Fruit fly (Drosophila melanogaster): Measurements from ENCODE around the gene CG12684.

The CG12684 gene

dm6 chrX:4616865-4617669 is 45.3 kb upstream of the CG12684 start, which contains the start of gene peb (continued):
- TF ChIP-seq ham (GFP tag; IDR thresholded peaks at IDR 0.05) (no peak), odd (GFP tag; optimal IDR thresholded peaks at IDR 0.05) (no peak), Ptx1 (GFP tag; IDR thresholded peaks at IDR 0.05) (peak; percentile 61), Nf-YC (tag; optimal IDR thresholded peaks at IDR 0.05) (peak; percentile 89), eyg (GFP tag; optimal IDR thresholded peaks at IDR 0.05) (no peak), CG15073 (GFP tag; optimal IDR thresholded peaks at IDR 0.05) (no peak), CG6765 (GFP tag; optimal IDR thresholded peaks at IDR 0.05) (no peak), lmd (GFP tag; IDR thresholded peaks at IDR 0.05) (peak; percentile 75), br (optimal IDR thresholded peaks at IDR 0.05) (no peak), her (GFP tag; optimal IDR thresholded peaks at IDR 0.05) (no peak), CG10979 (tag; optimal IDR thresholded peaks at IDR 0.05) (peak; percentile 72), tgo (GFP tag; IDR thresholded peaks at IDR 0.05) (peak; percentile 32; the same call in 1 of the 3 replicates), Chrac-16 (GFP tag; optimal IDR thresholded peaks at IDR 0.05) (peak; percentile 62), E2f1 (GFP tag; IDR thresholded peaks at IDR 0.05) (peak; percentile 34; the same call in 1 of the 2 replicates), CG12942 (GFP tag; optimal IDR thresholded peaks at IDR 0.05) (no peak), Lpt (GFP tag; optimal IDR thresholded peaks at IDR 0.05) (no peak), CG15011 (GFP tag; optimal IDR thresholded peaks at IDR 0.05) (no peak), HmgZ (tag; optimal IDR thresholded peaks at IDR 0.05) (no peak), btn (GFP tag; optimal IDR thresholded peaks at IDR 0.05) (peak; percentile 0), CG12659 (GFP tag; optimal IDR thresholded peaks at IDR 0.05) (no peak), gem (tag; optimal IDR thresholded peaks at IDR 0.05) (peak; percentile 68), CG3281 (GFP tag; optimal IDR thresholded peaks at IDR 0.05) (no peak), Aef1 (GFP tag; IDR thresholded peaks at IDR 0.05) (no peak), HLHmδ (GFP tag; optimal IDR thresholded peaks at IDR 0.05) (no peak), CG1024 (GFP tag; IDR thresholded peaks at IDR 0.05) (no peak), Usf (GFP tag; optimal IDR thresholded peaks at IDR 0.05) (peak; percentile 32), CG2129 (GFP tag; IDR thresholded peaks at IDR 0.05; ENCODE audit: partially characterized antibody) (no peak), CG11504 (tag; optimal IDR thresholded peaks at IDR 0.05) (peak; percentile 69), CG31365 (tag; optimal IDR thresholded peaks at IDR 0.05) (no peak), zfh1 (GFP tag; IDR thresholded peaks at IDR 0.05) (peak; percentile 67), schlank (tag; optimal IDR thresholded peaks at IDR 0.05) (no peak), YL-1 (GFP tag; optimal IDR thresholded peaks at IDR 0.05) (no peak), pros (GFP tag; optimal IDR thresholded peaks at IDR 0.05) (peak; percentile 92), ase (GFP tag; IDR thresholded peaks at IDR 0.05) (no peak), CHES-1-like (GFP tag; optimal IDR thresholded peaks at IDR 0.05) (no peak), bigmax (GFP tag; optimal IDR thresholded peaks at IDR 0.05) (no peak), vfl (GFP tag; optimal IDR thresholded peaks at IDR 0.05) (no peak), CG14667 (GFP tag; IDR thresholded peaks at IDR 0.05) (no peak), lilli (GFP tag; optimal IDR thresholded peaks at IDR 0.05) (peak; percentile 3), CG17361 (GFP tag; IDR thresholded peaks at IDR 0.05) (peak; percentile 83; the same call in 2 of the 3 replicates), ATbp (GFP tag; optimal IDR thresholded peaks at IDR 0.05) (no peak), unpg (GFP tag; optimal IDR thresholded peaks at IDR 0.05) (no peak), D19B (GFP tag; optimal IDR thresholded peaks at IDR 0.05) (no peak), Med (GFP tag) (peak; percentile 66), CG10565 (GFP tag; optimal IDR thresholded peaks at IDR 0.05) (no peak), pfk (GFP tag; optimal IDR thresholded peaks at IDR 0.05) (no peak), org-1 (GFP tag; optimal IDR thresholded peaks at IDR 0.05) (peak; percentile 37), jing (GFP tag; optimal IDR thresholded peaks at IDR 0.05) (no peak), emc (GFP tag; optimal IDR thresholded peaks at IDR 0.05) (no peak), MBD-R2 (GFP tag; IDR thresholded peaks at IDR 0.05) (no peak), CG2712 (tag; optimal IDR thresholded peaks at IDR 0.05) (peak; percentile 59)

All from whole organism, embryonic.